Worm (Caenorhabditis elegans): ENCODE results near the gene C53C7.3.
A peak's percentile ranks its signal among the peaks of the same experiment; 100 is the strongest.

Gene C53C7.3

DNA sequence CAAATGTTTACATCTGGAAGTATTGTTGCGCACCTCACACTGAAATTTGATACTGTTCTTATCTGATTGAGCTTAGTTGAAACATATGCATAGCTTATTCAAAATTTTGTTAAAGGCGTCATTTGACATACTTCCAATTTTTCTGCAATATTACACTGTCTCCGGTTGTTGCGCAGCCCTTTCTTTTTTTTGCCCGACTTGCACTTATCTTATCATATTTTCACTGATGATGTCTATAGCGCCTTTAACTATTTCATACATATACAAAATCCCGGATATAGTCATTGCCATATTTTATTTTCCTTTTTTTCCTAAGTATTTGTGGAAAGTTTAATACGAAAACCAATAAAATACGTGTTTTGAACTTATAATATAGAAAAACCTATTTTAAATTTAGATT is 41.6 kb upstream of the C53C7.3 start:
- TF ChIP-seq ceh-43 (GFP tag; optimal IDR thresholded peaks at IDR 0.05) (no peak), zip-8 (tag; optimal IDR thresholded peaks at IDR 0.05) (no peak), nhr-2 (tag; optimal IDR thresholded peaks at IDR 0.05) (no peak), tbx-8 (GFP tag; optimal IDR thresholded peaks at IDR 0.05) (no peak), sptf-1 (tag; optimal IDR thresholded peaks at IDR 0.05) (no peak), nhr-237 (tag; optimal IDR thresholded peaks at IDR 0.05) (no peak), sem-2 (GFP tag; optimal IDR thresholded peaks at IDR 0.05) (no peak), lin-13 (tag; optimal IDR thresholded peaks at IDR 0.05) (no peak), unc-39 (tag; optimal IDR thresholded peaks at IDR 0.05) (no peak), lsy-2 (tag; optimal IDR thresholded peaks at IDR 0.05) (no peak), ceh-83 (GFP tag; optimal IDR thresholded peaks at IDR 0.05) (no peak), bed-3 (GFP tag; optimal IDR thresholded peaks at IDR 0.05) (no peak), nhr-76 (tag; optimal IDR thresholded peaks at IDR 0.05) (no peak), hlh-1 (tag; optimal IDR thresholded peaks at IDR 0.05) (no peak), ham-2 (GFP tag; optimal IDR thresholded peaks at IDR 0.05) (no peak), blmp-1 (tag; optimal IDR thresholded peaks at IDR 0.05) (no peak), M03D4.4 (tag; optimal IDR thresholded peaks at IDR 0.05) (no peak), elt-1 (tag; optimal IDR thresholded peaks at IDR 0.05; ENCODE audit: borderline replicate concordance, insufficient read depth) (no peak), unc-120 (tag; optimal IDR thresholded peaks at IDR 0.05; ENCODE audit: poor library complexity, severe bottlenecking) (no peak)

DNA sequence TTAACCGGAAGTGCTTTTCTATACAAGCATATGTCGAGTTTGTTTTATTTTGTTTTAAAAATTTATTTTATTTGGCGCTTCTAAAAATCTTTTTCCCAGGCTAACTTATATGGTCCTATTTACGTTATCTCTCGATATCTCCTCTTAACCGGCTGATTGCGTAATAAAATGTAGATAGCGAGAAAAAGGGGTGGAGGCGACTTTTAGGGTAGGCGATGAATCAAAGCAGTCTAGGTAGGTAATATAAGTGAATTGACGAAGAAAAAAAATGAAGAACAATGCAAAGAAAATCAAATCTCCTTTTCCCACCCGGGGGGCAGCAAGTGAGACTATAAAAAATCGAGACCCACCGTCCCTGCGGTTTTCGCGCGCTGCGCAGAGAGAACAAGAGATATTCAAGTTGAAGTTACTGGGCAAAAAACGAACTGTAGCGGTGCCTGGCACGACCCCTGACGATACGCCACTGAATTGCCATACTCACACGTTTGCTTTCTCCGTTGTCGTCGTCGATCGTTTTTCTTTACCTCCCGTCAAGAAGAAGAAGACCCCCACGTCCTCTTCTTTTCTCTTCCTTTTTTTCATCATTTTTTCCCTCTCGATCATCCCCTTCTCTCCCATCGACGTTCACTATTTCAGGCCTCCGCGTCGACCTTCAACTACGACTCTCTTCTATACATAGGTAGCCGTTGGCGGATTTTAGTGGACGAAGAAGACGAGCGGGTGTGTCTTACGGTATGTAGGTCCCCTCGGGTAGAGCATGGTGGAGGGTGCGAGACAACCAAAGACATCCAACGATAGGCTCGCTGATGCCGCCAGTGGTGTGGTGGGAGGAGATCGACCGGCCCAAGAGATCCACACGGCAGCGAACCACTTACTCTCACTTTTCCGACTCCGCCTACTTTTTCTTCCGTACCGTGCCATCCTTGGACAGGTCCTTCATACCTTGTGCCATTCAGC is 40.2 kb upstream of the C53C7.3 start, which contains the start of gene nhr-25:
Gene nhr-25 (plus strand): TSS at position 637 of the 957 bp plus-strand sequence.
- TF ChIP-seq mep-1 (tag; optimal IDR thresholded peaks at IDR 0.05) (no peak), pha-4 (tag; optimal IDR thresholded peaks at IDR 0.05) (no peak), unc-39 (tag; optimal IDR thresholded peaks at IDR 0.05) (no peak), snpc-4 (tag; optimal IDR thresholded peaks at IDR 0.05) (no peak), lsy-2 (tag; optimal IDR thresholded peaks at IDR 0.05) (peak; percentile 62), nhr-237 (tag; optimal IDR thresholded peaks at IDR 0.05) (no peak), elt-1 (tag; optimal IDR thresholded peaks at IDR 0.05; ENCODE audit: borderline replicate concordance, insufficient read depth) (peak; percentile 34), M03D4.4 (tag; optimal IDR thresholded peaks at IDR 0.05) (no peak), mab-5 (tag; optimal IDR thresholded peaks at IDR 0.05) (no peak), tbx-8 (GFP tag; optimal IDR thresholded peaks at IDR 0.05) (no peak), nhr-12 (tag; optimal IDR thresholded peaks at IDR 0.05) (no peak), zip-8 (tag; optimal IDR thresholded peaks at IDR 0.05) (peak; percentile 52), nhr-2 (tag; optimal IDR thresholded peaks at IDR 0.05) (no peak), nhr-28 (tag; optimal IDR thresholded peaks at IDR 0.05) (no peak), ceh-83 (GFP tag; optimal IDR thresholded peaks at IDR 0.05) (no peak), blmp-1 (tag; optimal IDR thresholded peaks at IDR 0.05) (no peak)

DNA sequence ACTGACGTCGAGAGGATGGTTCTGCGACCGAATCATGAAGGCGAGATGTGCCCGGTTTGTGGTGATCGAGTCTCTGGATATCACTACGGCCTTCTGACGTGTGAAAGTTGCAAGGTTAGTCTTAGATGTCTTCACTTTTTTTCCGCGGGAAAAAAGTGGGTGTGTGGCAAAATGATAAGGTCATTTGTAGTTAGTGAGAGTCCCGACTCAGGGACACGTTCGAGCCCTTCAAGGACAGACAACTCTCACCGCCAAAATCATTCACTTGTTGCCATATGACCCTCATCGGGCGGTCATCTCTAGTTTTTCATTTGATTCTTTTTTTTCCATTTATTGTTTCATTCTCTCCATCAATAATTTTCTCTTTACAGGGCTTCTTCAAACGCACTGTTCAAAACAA is 39.5 kb upstream of the C53C7.3 start:
- TF ChIP-seq elt-1 (tag; optimal IDR thresholded peaks at IDR 0.05; ENCODE audit: borderline replicate concordance, insufficient read depth) (no peak), sem-2 (GFP tag; optimal IDR thresholded peaks at IDR 0.05) (no peak), sptf-1 (tag; optimal IDR thresholded peaks at IDR 0.05) (no peak), hlh-1 (tag; optimal IDR thresholded peaks at IDR 0.05) (no peak), blmp-1 (tag; optimal IDR thresholded peaks at IDR 0.05) (peak; percentile 59), ces-1 (GFP tag; optimal IDR thresholded peaks at IDR 0.05) (no peak)

DNA sequence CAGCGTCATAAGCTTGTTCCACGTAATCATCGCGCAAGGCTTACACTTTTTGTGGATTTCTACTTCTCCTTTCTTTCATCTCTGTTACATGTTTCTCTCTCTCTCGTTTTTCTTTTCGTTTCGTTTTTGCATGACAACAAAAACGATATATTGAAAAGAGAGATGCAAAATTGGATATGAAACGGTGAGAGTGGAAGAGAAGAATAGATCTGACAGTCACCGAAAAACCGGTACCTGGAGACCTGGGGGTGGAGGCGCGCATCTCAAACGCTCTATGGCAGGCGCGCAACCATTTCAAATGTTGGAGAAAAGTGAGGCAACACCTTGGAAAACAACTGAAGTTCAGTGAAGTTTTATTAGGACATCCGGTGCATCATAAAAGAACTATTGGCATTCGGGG is 38.7 kb upstream of the C53C7.3 start:
- TF ChIP-seq blmp-1 (tag; optimal IDR thresholded peaks at IDR 0.05): peak; percentile 35
- TF ChIP-seq mls-2 (tag; optimal IDR thresholded peaks at IDR 0.05): no peak

DNA sequence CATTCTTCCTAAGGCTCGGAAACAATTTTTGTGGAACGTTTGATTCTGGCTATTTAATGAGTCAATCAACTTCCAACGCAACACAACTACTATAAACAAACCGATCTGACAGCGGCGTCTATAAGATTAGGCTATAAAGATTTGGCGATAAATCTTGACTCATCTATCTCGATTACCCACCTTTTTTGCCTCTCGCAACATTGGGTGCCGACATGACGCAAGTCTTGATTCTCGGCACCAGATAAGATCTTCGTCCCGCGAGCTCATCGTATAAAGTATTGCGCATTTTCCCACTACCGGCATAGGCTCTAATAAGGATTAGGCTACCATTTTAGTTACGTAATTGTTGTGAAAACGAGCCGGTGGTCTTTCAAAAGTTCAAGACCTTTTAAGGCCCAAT is 36.5 kb upstream of the C53C7.3 start:
- TF ChIP-seq elt-1 (tag; optimal IDR thresholded peaks at IDR 0.05; ENCODE audit: borderline replicate concordance, insufficient read depth) (peak; percentile 96), hlh-1 (tag; optimal IDR thresholded peaks at IDR 0.05) (no peak), mls-2 (tag; optimal IDR thresholded peaks at IDR 0.05) (no peak), sptf-1 (tag; optimal IDR thresholded peaks at IDR 0.05) (no peak), flh-1 (GFP tag; optimal IDR thresholded peaks at IDR 0.05) (no peak), ceh-83 (GFP tag; optimal IDR thresholded peaks at IDR 0.05) (no peak), tbx-8 (GFP tag; optimal IDR thresholded peaks at IDR 0.05) (no peak), M03D4.4 (tag; optimal IDR thresholded peaks at IDR 0.05) (no peak), ceh-39 (tag; optimal IDR thresholded peaks at IDR 0.05) (no peak), unc-39 (tag; optimal IDR thresholded peaks at IDR 0.05) (no peak), unc-62 (GFP tag; optimal IDR thresholded peaks at IDR 0.05) (peak; percentile 54), nhr-2 (tag; optimal IDR thresholded peaks at IDR 0.05) (peak; percentile 86), ztf-11 (tag; optimal IDR thresholded peaks at IDR 0.05) (no peak), snpc-4 (tag; optimal IDR thresholded peaks at IDR 0.05) (no peak), elt-3 (tag; optimal IDR thresholded peaks at IDR 0.05) (no peak), zip-8 (tag; optimal IDR thresholded peaks at IDR 0.05) (peak; percentile 83), nhr-28 (tag; optimal IDR thresholded peaks at IDR 0.05) (no peak), bed-3 (GFP tag; optimal IDR thresholded peaks at IDR 0.05) (no peak)
